Fruit fly (Drosophila melanogaster): ENCODE results near the gene Mcm2.

The Mcm2 gene

DNA sequence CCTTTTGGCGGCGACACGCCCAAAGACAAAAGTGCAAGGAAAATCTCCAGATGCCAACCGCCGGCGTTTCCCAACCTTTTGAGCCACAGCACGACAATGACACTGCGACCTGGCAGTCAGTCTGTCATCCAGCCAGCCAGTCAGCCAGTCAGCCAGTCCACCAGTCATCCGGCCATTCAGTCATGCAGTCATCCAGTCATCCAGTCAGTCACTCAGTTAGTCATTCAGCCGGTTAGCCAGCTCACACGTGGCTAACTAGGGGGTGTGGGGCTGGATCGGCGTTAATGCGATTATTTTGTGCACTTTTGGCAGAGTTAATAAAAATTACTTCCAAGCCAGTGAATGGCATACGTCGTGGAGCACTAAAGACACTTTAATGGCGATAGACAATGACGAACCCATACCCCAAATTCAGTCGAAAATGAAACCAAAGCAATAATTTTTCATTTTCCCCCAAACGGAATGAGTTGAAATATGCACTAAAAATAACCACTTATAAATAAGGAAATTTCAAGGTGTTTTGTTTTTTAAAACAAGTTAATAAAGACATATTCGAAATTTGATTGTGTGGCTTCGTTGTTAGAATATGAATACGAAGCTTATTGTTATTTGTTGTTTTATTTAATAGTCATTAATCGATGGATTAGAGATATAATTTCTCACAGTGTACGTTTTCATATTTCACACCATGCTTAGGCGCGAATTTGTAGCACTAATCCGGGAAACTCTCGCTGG, 39.9 kb upstream of the Mcm2 start (continued):
- no peak for TF ChIP-seq HLH3B (GFP tag; IDR thresholded peaks at IDR 0.05)
- TF ChIP-seq tin (GFP tag; optimal IDR thresholded peaks at IDR 0.05) = no peak
- TF ChIP-seq ac (GFP tag; optimal IDR thresholded peaks at IDR 0.05) = no peak
- TF ChIP-seq lola (GFP tag; optimal IDR thresholded peaks at IDR 0.05) = peak in 1 of 3 experiments; percentile 36
- no peak for TF ChIP-seq CG7745 (tag; optimal IDR thresholded peaks at IDR 0.05)
- TF ChIP-seq gcm2 (GFP tag; optimal IDR thresholded peaks at IDR 0.05) = no peak
- TF ChIP-seq CG13287 (GFP tag; IDR thresholded peaks at IDR 0.05; ENCODE audit: partially characterized antibody) = no peak
- peak; percentile 73 for TF ChIP-seq sens (GFP tag)

DNA sequence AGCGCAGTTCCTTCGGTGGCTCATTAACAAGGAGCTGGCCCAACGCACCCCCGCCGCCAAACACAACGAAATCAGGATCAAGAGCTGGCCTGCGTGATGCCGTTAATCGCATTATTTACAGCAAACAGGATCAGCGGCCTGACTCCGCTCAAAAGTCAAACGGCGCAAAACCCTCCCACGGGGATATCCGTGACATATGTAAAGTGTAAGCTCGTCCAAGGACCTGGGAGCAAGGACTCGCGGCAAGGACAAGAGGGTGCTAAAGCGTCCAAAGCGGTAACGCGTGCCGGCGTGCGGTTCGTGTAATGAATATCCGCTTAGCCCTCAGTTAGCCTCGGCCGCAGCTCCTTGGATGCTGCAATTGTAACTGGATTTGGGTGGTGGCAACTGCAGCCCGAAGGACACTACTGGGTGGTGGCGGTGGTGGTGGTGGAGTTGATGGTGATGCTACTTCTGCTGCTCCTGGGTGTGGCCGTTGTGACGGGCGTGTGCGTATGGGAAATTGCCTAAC, 39.3 kb upstream of the Mcm2 start:
- TF ChIP-seq Deaf1 (tag; optimal IDR thresholded peaks at IDR 0.05) (no peak), sd (tag; optimal IDR thresholded peaks at IDR 0.05) (peak; percentile 4), Ptx1 (GFP tag; IDR thresholded peaks at IDR 0.05) (no peak), Dp (GFP tag; optimal IDR thresholded peaks at IDR 0.05) (no peak), CG31388 (GFP tag; optimal IDR thresholded peaks at IDR 0.05) (no peak), CG10543 (GFP tag; optimal IDR thresholded peaks at IDR 0.05) (no peak), nau (GFP tag; optimal IDR thresholded peaks at IDR 0.05) (no peak), pzg (GFP tag; optimal IDR thresholded peaks at IDR 0.05) (no peak), CG10366 (GFP tag; IDR thresholded peaks at IDR 0.05) (no peak), CG7987 (GFP tag; optimal IDR thresholded peaks at IDR 0.05) (no peak), row (GFP tag; IDR thresholded peaks at IDR 0.05) (no peak), CG12071 (GFP tag; optimal IDR thresholded peaks at IDR 0.05) (no peak), CG4282 (GFP tag; optimal IDR thresholded peaks at IDR 0.05) (no peak), CG10209 (GFP tag; optimal IDR thresholded peaks at IDR 0.05) (no peak), NfI (GFP tag; optimal IDR thresholded peaks at IDR 0.05) (no peak), CG10565 (GFP tag; optimal IDR thresholded peaks at IDR 0.05) (no peak), grn (GFP tag; optimal IDR thresholded peaks at IDR 0.05) (no peak), bigmax (GFP tag; optimal IDR thresholded peaks at IDR 0.05) (no peak), Jarid2 (GFP tag; optimal IDR thresholded peaks at IDR 0.05) (no peak), Kr (GFP tag; optimal IDR thresholded peaks at IDR 0.05) (no peak), ken (GFP tag; IDR thresholded peaks at IDR 0.05) (no peak), CG15514 (GFP tag; optimal IDR thresholded peaks at IDR 0.05) (no peak), hth (optimal IDR thresholded peaks at IDR 0.05) (no peak), TFAM (GFP tag; optimal IDR thresholded peaks at IDR 0.05) (no peak), pros (GFP tag; optimal IDR thresholded peaks at IDR 0.05) (peak; percentile 83), Ets65A (GFP tag) (no peak), gsb-n (tag; optimal IDR thresholded peaks at IDR 0.05) (peak; percentile 12), CG18619 (GFP tag; optimal IDR thresholded peaks at IDR 0.05) (no peak), CG12236 (GFP tag; optimal IDR thresholded peaks at IDR 0.05) (no peak), seq (GFP tag; IDR thresholded peaks at IDR 0.05) (no peak), CG8290 (GFP tag; optimal IDR thresholded peaks at IDR 0.05) (no peak), CG8290 (tag; optimal IDR thresholded peaks at IDR 0.05) (no peak), CG8765 (GFP tag; IDR thresholded peaks at IDR 0.05) (no peak), Neu2 (GFP tag; optimal IDR thresholded peaks at IDR 0.05; ENCODE audit: borderline replicate concordance) (no peak), CG14965 (GFP tag; optimal IDR thresholded peaks at IDR 0.05; ENCODE audit: borderline replicate concordance) (no peak), CG10147 (GFP tag; optimal IDR thresholded peaks at IDR 0.05) (no peak), shn (GFP tag; optimal IDR thresholded peaks at IDR 0.05) (no peak), HLHmδ (GFP tag; optimal IDR thresholded peaks at IDR 0.05) (no peak), CG17361 (GFP tag; IDR thresholded peaks at IDR 0.05) (no peak), tna (GFP tag; IDR thresholded peaks at IDR 0.05; ENCODE audit: partially characterized antibody) (no peak), CkIIα-i1 (GFP tag; IDR thresholded peaks at IDR 0.05) (no peak)

Measured in whole organism, embryonic.